Fruit fly (Drosophila melanogaster) S2 (cell line): Measurements from ENCODE around the gene CG42366.

ENCODE experiments used
- CG8478 ChIP-seq: fragments of >200 bp; optimal IDR thresholded peaks from 2 replicates; lab custom pipeline; 2018
- CTCF ChIP-seq, 2 experiments: fragments of >200 bp; optimal IDR thresholded peaks; 2 replicates each; lab custom pipeline; 2018

The CG42366 gene

DNA sequence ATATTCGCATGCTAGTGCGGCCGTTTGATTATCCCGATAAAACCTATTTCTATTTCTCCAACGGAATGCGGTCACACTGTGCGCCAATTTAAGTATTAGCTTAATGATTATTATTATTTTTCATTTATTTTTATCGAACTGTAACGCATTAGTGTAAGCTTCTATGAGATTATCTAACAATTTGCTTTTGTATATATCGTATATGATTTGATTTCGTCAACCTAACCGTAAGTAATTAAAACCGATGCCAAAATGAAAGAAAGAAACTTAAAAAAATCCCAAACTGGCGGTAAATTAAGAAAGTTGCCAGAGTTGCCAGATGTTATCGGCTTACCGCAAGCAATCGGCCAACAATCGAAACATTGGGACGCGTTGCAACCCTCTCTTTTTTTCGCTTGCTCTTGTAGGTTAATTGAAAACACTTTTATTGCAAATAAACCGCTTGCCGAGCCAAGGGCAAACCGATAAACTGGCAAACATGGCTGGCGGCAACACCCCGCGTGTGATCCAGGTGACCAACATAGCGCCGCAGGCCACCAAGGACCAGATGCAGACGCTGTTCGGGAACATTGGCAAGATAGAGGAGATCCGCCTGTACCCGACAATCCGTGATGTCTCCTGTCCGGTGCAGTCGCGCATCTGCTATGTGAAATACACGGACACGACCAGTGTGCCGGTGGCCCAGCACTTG, 12.2 kb upstream of the CG42366 start, which contains the start of the genes Etl1 and Srp54:
Gene Etl1, minus strand, starts transcription at position 39 of the 691 bp plus-strand sequence.
Gene Srp54, plus strand, starts transcription at position 342 of the 691 bp plus-strand sequence.
- no peak for TF ChIP-seq CTCF (optimal IDR thresholded peaks at IDR 0.05; lab: Kevin White, UChicago)
- no peak for TF ChIP-seq CG8478

- TF ChIP-seq CG8478: no peak
- TF ChIP-seq CTCF (optimal IDR thresholded peaks at IDR 0.05; lab: Kevin White, UChicago): no peak
Observed at dm6 chr2L:9915011-9915850, 9.7 kb upstream of the CG42366 start, which contains the start of gene yip2. yip2 (plus strand) TSS chr2L:9915253.

DNA sequence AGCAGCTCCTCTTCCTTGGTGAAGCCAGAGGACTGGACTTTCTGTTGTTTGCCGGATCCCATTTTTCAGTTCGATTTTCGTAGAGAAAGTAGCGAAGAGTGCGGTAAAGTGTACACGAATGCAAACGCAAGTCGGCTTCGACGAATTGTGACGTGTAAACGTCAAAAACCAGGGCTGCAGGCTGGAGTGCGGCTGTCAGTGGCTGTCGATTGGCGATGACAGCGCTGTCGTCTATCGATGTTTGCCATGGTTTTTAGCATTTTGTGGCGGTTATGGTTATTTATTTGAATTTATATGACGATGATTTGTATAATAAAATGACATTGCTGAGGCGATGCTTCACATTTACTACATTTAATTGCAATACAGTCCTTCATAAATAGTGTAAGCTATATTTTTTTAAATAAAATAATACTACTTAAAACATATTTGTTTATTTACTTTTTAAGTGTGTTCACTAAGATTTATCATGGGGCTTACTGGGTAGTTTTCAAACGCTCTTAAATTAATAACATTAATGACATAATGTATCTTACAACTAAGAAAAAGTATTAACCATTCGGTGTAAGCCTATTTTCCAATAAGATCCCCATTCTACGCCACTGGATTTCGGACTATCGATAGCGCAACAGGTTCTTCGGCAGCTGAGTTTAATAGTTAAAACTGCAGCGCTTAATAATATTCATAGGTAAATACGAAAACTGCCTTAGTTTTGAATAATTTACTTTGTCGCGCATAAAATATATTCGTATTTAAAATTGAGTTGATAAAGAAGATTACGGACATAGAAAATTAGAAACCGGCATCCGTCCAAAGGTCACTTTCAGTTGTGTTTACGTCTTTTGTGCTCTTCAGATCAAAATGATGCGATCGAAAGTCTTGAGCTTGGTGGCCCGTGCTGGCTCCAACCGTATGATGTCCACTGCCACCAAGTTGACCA, 6.7 kb upstream of the CG42366 start, which contains the start of the genes CG5885 and CG4598:
Gene CG5885, minus strand, starts transcription at position 311 of the 940 bp plus-strand sequence.
Gene CG4598, plus strand, starts transcription at position 599 of the 940 bp plus-strand sequence.
- TF ChIP-seq CTCF (optimal IDR thresholded peaks at IDR 0.05; lab: Kevin White, UChicago): peak in 1 of 2 experiments; percentile 29
- no peak for TF ChIP-seq CG8478

DNA sequence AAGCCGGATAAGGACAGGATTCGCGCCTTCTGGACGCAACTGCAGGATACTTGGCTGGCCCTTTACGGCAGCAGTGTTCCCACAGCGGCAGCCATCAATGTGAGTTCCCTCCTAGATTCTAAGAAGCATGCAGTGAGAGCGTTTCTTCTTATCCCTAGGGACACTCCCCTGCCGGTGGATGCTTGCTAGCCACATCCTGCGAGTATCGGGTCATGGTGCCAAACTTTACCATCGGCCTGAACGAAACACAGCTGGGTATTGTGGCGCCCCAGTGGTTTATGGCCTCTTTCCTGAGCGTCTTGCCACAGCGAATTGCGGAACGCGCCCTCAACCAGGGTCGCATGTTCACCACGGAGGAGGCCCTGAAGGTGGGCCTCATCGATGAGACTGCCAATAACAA, 5.7 kb upstream of the CG42366 start:
- TF ChIP-seq CG8478: no peak
- TF ChIP-seq CTCF (optimal IDR thresholded peaks at IDR 0.05; lab: Kevin White, UChicago): no peak

dm6 chr2L:9919949-9920348, 5.0 kb upstream of the CG42366 start, which contains the start of gene CG4594:
CG4594 (plus strand) TSS chr2L:9920160.
- TF ChIP-seq CTCF (optimal IDR thresholded peaks at IDR 0.05; lab: Kevin White, UChicago) (no peak), CG8478 (no peak)

- TF ChIP-seq CG8478: no peak
Observed at dm6 chr2L:9921401-9921800, 3.6 kb upstream of the CG42366 start, which contains the start of gene CG4592. CG4592 (plus strand) TSS chr2L:9921633.

DNA sequence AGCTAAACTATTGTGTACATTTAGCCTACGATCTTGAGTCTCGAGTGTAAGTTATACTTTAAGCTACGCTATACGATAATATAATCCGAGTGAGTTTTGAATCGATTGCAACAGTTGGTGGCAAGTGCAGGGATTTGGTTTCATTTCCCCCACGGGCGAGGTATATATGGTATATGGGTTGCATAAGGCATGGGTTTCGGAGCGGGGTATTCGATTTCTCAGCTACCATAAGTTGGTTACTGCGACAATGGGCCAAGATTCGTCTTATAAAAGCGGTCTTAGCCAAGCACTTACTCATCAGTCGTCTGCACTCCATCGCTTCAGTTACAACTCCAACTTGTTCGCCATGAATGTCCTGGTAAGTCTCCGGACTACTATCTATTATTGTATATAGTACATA, 5.3 kb downstream of the CG42366 start, which contains the start of gene CG42367:
Gene CG42367, plus strand, starts transcription at position 301 of the 400 bp plus-strand sequence.
- TF ChIP-seq CG8478: no peak
- TF ChIP-seq CTCF (optimal IDR thresholded peaks at IDR 0.05; lab: Kevin White, UChicago): no peak

- no peak for TF ChIP-seq CTCF (optimal IDR thresholded peaks at IDR 0.05; lab: Kevin White, UChicago)
- TF ChIP-seq CG8478: no peak
Observed at dm6 chr2L:9933063-9933462, 8.1 kb downstream of the CG42366 start, which contains the start of gene Cpr30F. Cpr30F (minus strand) TSS chr2L:9933163.

DNA sequence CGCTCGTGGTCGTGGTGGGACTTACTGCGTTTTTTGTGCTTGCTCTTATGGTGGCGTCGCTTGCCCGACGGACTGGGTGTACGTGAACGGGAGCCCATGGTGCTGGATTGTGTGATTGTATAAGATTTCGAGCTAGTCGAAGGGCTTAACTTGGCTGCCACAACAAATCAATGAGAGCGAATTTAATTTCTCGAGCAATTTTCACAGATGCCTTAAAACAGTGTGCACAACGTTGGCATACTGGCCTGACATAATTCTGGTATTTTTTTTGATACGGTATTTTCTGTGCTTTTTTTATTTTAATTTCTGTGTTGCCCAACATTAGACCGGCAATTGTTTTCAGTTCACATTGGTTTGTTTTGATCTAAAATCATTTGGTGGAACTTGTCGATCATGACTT, 12.9 kb downstream of the CG42366 start, which contains the start of gene Arglu1:
Gene Arglu1, minus strand, starts transcription at position 227 of the 400 bp plus-strand sequence.
- no peak for TF ChIP-seq CG8478
- no peak for TF ChIP-seq CTCF (optimal IDR thresholded peaks at IDR 0.05; lab: Kevin White, UChicago)

DNA sequence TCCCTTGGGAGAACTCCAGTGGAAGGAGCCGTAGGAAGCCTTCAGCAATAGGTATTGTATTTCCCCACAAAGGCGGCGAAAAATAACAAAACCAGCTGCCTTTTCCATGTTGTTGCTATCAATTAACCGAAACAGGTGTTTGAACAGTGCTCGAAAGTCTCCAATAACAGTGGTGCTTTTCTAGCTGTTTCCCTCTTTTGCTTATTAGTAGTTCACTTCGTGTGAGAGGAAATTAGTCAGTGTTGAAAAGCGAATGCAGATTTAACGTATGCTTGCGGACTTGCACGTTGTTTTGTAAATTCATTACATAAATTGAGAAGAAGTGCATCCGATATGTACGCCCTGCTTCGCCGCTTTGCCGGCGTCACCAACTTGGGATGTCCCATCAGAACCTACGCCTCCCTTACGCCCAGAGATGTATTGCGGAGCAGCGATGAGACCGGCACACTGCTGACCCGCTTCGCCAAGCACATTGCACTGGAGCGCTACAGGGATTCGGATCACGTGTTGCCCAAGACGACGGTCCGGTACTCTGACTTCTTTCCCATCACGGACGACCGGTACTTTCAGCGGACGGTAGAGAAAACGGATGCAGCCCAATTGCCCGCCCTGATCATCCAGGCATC, 13.8 kb downstream of the CG42366 start, which contains the start of the genes Datp and CG4619:
Gene Datp, minus strand, starts transcription at position 160 of the 626 bp plus-strand sequence.
Gene CG4619, plus strand, starts transcription at position 233 of the 626 bp plus-strand sequence.
- TF ChIP-seq CTCF (optimal IDR thresholded peaks at IDR 0.05; lab: Kevin White, UChicago) (no peak), CG8478 (no peak)

dm6 chr2L:9943521-9943920, 18.6 kb downstream of the CG42366 start:
- TF ChIP-seq CG8478: no peak
- no peak for TF ChIP-seq CTCF (optimal IDR thresholded peaks at IDR 0.05; lab: Kevin White, UChicago)

DNA sequence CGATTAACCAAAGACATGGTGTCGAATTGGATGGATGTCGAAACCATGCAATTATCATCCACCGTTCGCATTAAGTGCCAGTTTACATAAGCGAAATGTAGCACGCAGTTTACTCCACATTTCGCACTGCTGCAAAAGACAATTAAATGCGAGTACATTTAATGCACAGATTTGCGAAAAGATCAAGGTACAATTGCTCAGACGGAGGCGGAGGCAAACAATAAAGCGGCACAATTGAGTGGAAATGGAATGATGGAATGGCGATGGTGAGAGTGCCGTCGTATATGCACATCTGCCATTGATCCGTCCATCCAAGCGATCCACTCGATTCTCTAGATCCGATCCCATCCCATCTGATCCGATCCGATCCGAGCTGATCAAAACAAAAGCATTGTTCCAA, 20.1 kb downstream of the CG42366 start:
- TF ChIP-seq CTCF (optimal IDR thresholded peaks at IDR 0.05; lab: Kevin White, UChicago): no peak
- no peak for TF ChIP-seq CG8478

DNA sequence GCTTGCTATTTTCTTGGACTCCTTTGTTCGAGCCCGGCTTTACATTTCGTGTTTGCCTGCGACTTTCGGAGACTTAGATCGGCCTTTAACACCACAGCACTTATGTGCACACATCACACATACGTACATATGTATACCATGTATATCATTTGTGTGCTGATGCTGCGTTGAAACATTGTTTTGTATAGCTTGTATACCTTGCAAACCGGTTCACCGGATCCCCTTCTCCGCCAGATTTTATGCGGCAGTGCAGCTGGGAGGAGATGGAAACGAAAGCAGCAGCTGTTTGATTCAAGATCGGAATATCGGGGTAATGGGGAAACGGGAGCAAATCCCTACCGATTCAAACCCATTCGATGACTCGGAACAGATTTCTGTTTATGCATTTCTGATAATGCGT, 21.1 kb downstream of the CG42366 start:
- TF ChIP-seq CG8478 (no peak), CTCF (optimal IDR thresholded peaks at IDR 0.05; lab: Kevin White, UChicago) (no peak)

- TF ChIP-seq CTCF (optimal IDR thresholded peaks at IDR 0.05; lab: Kevin White, UChicago) (no peak), CG8478 (no peak)
Observed at dm6 chr2L:9947265-9947664, 22.3 kb downstream of the CG42366 start, which contains the start of gene CG5853. CG5853 (minus strand) TSS chr2L:9947648.
